Worm (Caenorhabditis elegans) whole organism, L1 larva: Measurements from ENCODE around the gene hir-1.

Source experiments
- C04F5.9 ChIP-seq: sonication (generic microtip); optimal IDR thresholded peaks from 2 replicates; lab custom pipeline; 2016; ENCODE audit warnings: missing genetic modification characterization, missing compliant biosample characterization
- aha-1 ChIP-seq: fragments of 150-350 bp; optimal IDR thresholded peaks from 2 replicates; lab custom pipeline; 2014; ENCODE audit warnings: missing biosample characterization, missing genetic modification characterization
- alr-1 ChIP-seq: fragments of 200-800 bp; sonication (Bioruptor generic); optimal IDR thresholded peaks from 2 replicates; lab custom pipeline; 2018; ENCODE audit warnings: borderline replicate concordance, mild to moderate bottlenecking, missing genetic modification characterization, missing compliant biosample characterization
- blmp-1 ChIP-seq: fragments of 150-350 bp; optimal IDR thresholded peaks from 2 replicates; lab custom pipeline; 2014; ENCODE audit warnings: missing biosample characterization, missing genetic modification characterization
- ceh-8 ChIP-seq: fragments of 200-800 bp; sonication (Bioruptor generic); optimal IDR thresholded peaks from 2 replicates; lab custom pipeline; 2018; ENCODE audit warnings: mild to moderate bottlenecking, missing genetic modification characterization, moderate library complexity, missing compliant biosample characterization
- ceh-90 ChIP-seq: sonication (generic microtip); optimal IDR thresholded peaks from 2 replicates; lab custom pipeline; 2016; ENCODE audit warnings: missing genetic modification characterization, missing compliant biosample characterization
- ces-1 ChIP-seq: fragments of 150-350 bp; optimal IDR thresholded peaks from 2 replicates; lab custom pipeline; 2014; ENCODE audit warnings: missing biosample characterization, missing genetic modification reagents, missing genetic modification characterization
- egl-13 ChIP-seq: sonication (generic microtip); optimal IDR thresholded peaks from 2 replicates; lab custom pipeline; 2016; ENCODE audit warnings: missing genotype, missing genetic modification reagents, missing genetic modification characterization, missing compliant biosample characterization
- egl-27 ChIP-seq, 2 experiments: fragments of 150-350 bp in 1 of 2; sonication (generic microtip); optimal IDR thresholded peaks; 3 replicates each; lab custom pipeline; 2017 to 2018; ENCODE audit warnings: missing biosample characterization in 2 of 2, missing genetic modification characterization in 2 of 2, missing genetic modification reagents in 2 of 2
- elt-2 ChIP-seq: sonication (generic microtip); optimal IDR thresholded peaks from 2 replicates; lab custom pipeline; 2016; ENCODE audit warnings: missing genetic modification characterization, mild to moderate bottlenecking, inconsistent platforms, missing compliant biosample characterization, missing genetic modification reagents
- ets-5 ChIP-seq: fragments of 200-800 bp; sonication (Bioruptor generic); IDR thresholded peaks from 2 replicates; pipeline ENCODE4 v1.3.6; 2022; ENCODE audit warnings: missing genetic modification characterization, missing compliant biosample characterization
- fkh-4 ChIP-seq: sonication (generic microtip); optimal IDR thresholded peaks from 2 replicates; lab custom pipeline; 2016; ENCODE audit warnings: missing compliant biosample characterization, missing genetic modification characterization, borderline replicate concordance
- fos-1 ChIP-seq: fragments of 150-350 bp; optimal IDR thresholded peaks from 2 replicates; lab custom pipeline; 2014; ENCODE audit warnings: missing biosample characterization, missing genetic modification characterization
- grh-1 ChIP-seq: fragments of 200-800 bp; sonication (Bioruptor generic); IDR thresholded peaks from 2 replicates; pipeline ENCODE4 v1.3.6; 2022; ENCODE audit warnings: missing genetic modification reagents, missing genetic modification characterization, missing compliant biosample characterization
- lin-39 ChIP-seq: fragments of 150-350 bp; optimal IDR thresholded peaks from 2 replicates; lab custom pipeline; 2014; ENCODE audit warnings: missing biosample characterization, missing genetic modification reagents, missing genetic modification characterization
- lir-3 ChIP-seq: sonication (generic microtip); optimal IDR thresholded peaks from 2 replicates; lab custom pipeline; 2016; ENCODE audit warnings: mild to moderate bottlenecking, missing genetic modification characterization, moderate library complexity, missing compliant biosample characterization; ENCODE audit not compliant: poor library complexity
- mab-9 ChIP-seq: fragments of 200-800 bp; sonication (Bioruptor generic); IDR thresholded peaks from 2 replicates; pipeline ENCODE4 v1.3.6; 2022; ENCODE audit warnings: missing genetic modification reagents, missing genetic modification characterization, missing compliant biosample characterization
- mdl-1 ChIP-seq, 2 experiments: fragments of 150-350 bp; optimal IDR thresholded peaks; 2 replicates each; lab custom pipeline; 2014 to 2017; ENCODE audit warnings: missing biosample characterization in 2 of 2, missing genetic modification characterization in 2 of 2, inconsistent platforms in 1 of 2
- mef-2 ChIP-seq: fragments of 150-350 bp; optimal IDR thresholded peaks from 2 replicates; lab custom pipeline; 2014; ENCODE audit warnings: missing biosample characterization, missing genetic modification characterization
- nhr-237 ChIP-seq: fragments of 150-350 bp; optimal IDR thresholded peaks from 2 replicates; lab custom pipeline; 2014; ENCODE audit warnings: missing biosample characterization, missing genetic modification characterization
- nhr-47 ChIP-seq: sonication (generic microtip); optimal IDR thresholded peaks from 2 replicates; lab custom pipeline; 2016; ENCODE audit warnings: mild to moderate bottlenecking, missing genetic modification characterization, moderate library complexity, missing compliant biosample characterization
- nhr-71 ChIP-seq: sonication (generic microtip); optimal IDR thresholded peaks from 2 replicates; lab custom pipeline; 2016; ENCODE audit warnings: mild to moderate bottlenecking, missing genetic modification characterization, moderate library complexity, missing compliant biosample characterization
- nhr-76 ChIP-seq: sonication (generic microtip); optimal IDR thresholded peaks from 2 replicates; lab custom pipeline; 2017; ENCODE audit warnings: missing biosample characterization, missing genetic modification characterization
- nhr-77 ChIP-seq: fragments of 150-350 bp; optimal IDR thresholded peaks from 2 replicates; lab custom pipeline; 2014; ENCODE audit warnings: missing biosample characterization, missing genetic modification characterization
- nhr-85 ChIP-seq: sonication (generic microtip); peaks from one replicate; lab custom pipeline; 2016; ENCODE audit warnings: missing genetic modification characterization, inconsistent platforms, missing compliant biosample characterization
- rnt-1 ChIP-seq: sonication (generic microtip); optimal IDR thresholded peaks from 2 replicates; lab custom pipeline; 2016; ENCODE audit warnings: mild to moderate bottlenecking, missing genetic modification characterization, moderate library complexity, missing compliant biosample characterization
- snu-23 ChIP-seq: sonication (generic microtip); optimal IDR thresholded peaks from 2 replicates; lab custom pipeline; 2016; ENCODE audit warnings: missing genetic modification characterization, missing compliant biosample characterization
- sptf-1 ChIP-seq: fragments of 150-350 bp; optimal IDR thresholded peaks from 2 replicates; lab custom pipeline; 2014; ENCODE audit warnings: missing biosample characterization, missing genetic modification characterization
- unc-130 ChIP-seq: fragments of 150-350 bp; optimal IDR thresholded peaks from 2 replicates; lab custom pipeline; 2017; ENCODE audit warnings: missing biosample characterization, missing genetic modification characterization, inconsistent platforms
- unc-62 ChIP-seq: fragments of 150-350 bp; optimal IDR thresholded peaks from 2 replicates; lab custom pipeline; 2014; ENCODE audit warnings: missing biosample characterization, missing genetic modification reagents, missing genetic modification characterization
- unc-86 ChIP-seq: sonication (generic microtip); optimal IDR thresholded peaks from 2 replicates; lab custom pipeline; 2016; ENCODE audit warnings: missing genetic modification characterization, missing compliant biosample characterization
- vab-15 ChIP-seq: sonication (generic microtip); optimal IDR thresholded peaks from 2 replicates; lab custom pipeline; 2017; ENCODE audit warnings: missing genotype, mild to moderate bottlenecking, missing genetic modification characterization, missing compliant biosample characterization

The hir-1 gene

ce11 chrV:5536240-5536811 is 14.4 kb downstream of the hir-1 start, which contains the start of the genes cox-16 and syp-2 (continued):
- TF ChIP-seq ceh-90 (tag; lab: Kevin White, UChicago) (no peak), alr-1 (no peak), aha-1 (tag; lab: Kevin White, UChicago) (no peak)

ce11 chrV:5538500-5538899 is 16.6 kb downstream of the hir-1 start, which contains the start of gene cft-1:
Gene cft-1 (plus strand): TSS chrV:5538800.
- TF ChIP-seq fos-1 (tag; lab: Kevin White, UChicago), result no peak
- no peak for TF ChIP-seq mab-9 (GFP tag; lab: Robert Waterston, UW)
- no peak for TF ChIP-seq rnt-1 (tag; lab: Kevin White, UChicago)
- TF ChIP-seq unc-130 (tag; lab: Kevin White, UChicago), result no peak
- TF ChIP-seq lir-3 (tag; lab: Kevin White, UChicago), result no peak
- no peak for TF ChIP-seq nhr-47 (tag; lab: Kevin White, UChicago)
- TF ChIP-seq ceh-90 (tag; lab: Kevin White, UChicago), result no peak
- no peak for TF ChIP-seq mdl-1 (tag; optimal IDR thresholded peaks at IDR 0.05; lab: Kevin White, UChicago)
- TF ChIP-seq fkh-4 (tag; lab: Kevin White, UChicago), result no peak
- no peak for TF ChIP-seq nhr-237 (tag; lab: Kevin White, UChicago)
- TF ChIP-seq ets-5, result no peak
- TF ChIP-seq lin-39 (tag; lab: Kevin White, UChicago), result no peak
- no peak for TF ChIP-seq mef-2 (tag; lab: Kevin White, UChicago)
- no peak for TF ChIP-seq unc-86

- TF ChIP-seq mab-9 (GFP tag; lab: Robert Waterston, UW) (no peak), ceh-8 (no peak), egl-27 (tag; optimal IDR thresholded peaks at IDR 0.05; lab: Kevin White, UChicago) (no peak), vab-15 (tag; lab: Kevin White, UChicago) (no peak), elt-2 (tag; lab: Kevin White, UChicago) (no peak), sptf-1 (tag; lab: Kevin White, UChicago) (no peak), nhr-237 (tag; lab: Kevin White, UChicago) (no peak), snu-23 (GFP tag; lab: Kevin White, UChicago) (no peak)
Measured at ce11 chrV:5548051-5548450, 26.1 kb downstream of the hir-1 start, which contains the start of gene ugt-48. Gene ugt-48 (minus strand): TSS chrV:5548062.

- TF ChIP-seq grh-1 (GFP tag; lab: Robert Waterston, UW), result no peak
- TF ChIP-seq ces-1 (GFP tag; lab: Kevin White, UChicago), result no peak
- TF ChIP-seq unc-62 (GFP tag; lab: Kevin White, UChicago), result no peak
- TF ChIP-seq nhr-76 (tag; lab: Kevin White, UChicago), result no peak
- TF ChIP-seq nhr-77, result no peak
- no peak for TF ChIP-seq nhr-85 (tag; lab: Kevin White, UChicago)
- TF ChIP-seq mab-9 (GFP tag; lab: Robert Waterston, UW), result no peak
- no peak for TF ChIP-seq C04F5.9 (tag; lab: Kevin White, UChicago)
Measured at ce11 chrV:5548497-5548896, 26.6 kb downstream of the hir-1 start.

ce11 chrV:5558590-5558989 is 36.7 kb downstream of the hir-1 start, which contains the start of gene glb-5:
Gene glb-5 (plus strand): TSS chrV:5558890.
- TF ChIP-seq C04F5.9 (tag; lab: Kevin White, UChicago), result no peak
- no peak for TF ChIP-seq nhr-71 (tag; lab: Kevin White, UChicago)
- TF ChIP-seq blmp-1, result no peak
- no peak for TF ChIP-seq vab-15 (tag; lab: Kevin White, UChicago)
- TF ChIP-seq egl-13 (tag; lab: Kevin White, UChicago), result no peak
- TF ChIP-seq nhr-237 (tag; lab: Kevin White, UChicago), result no peak
- TF ChIP-seq, all 84 proteins: peak for 0
